Worm (Caenorhabditis elegans) whole organism, L2 larva: ENCODE results near the gene R07E5.4.

ENCODE experiments used
- ama-1 ChIP-seq: fragments of 150-350 bp; optimal IDR thresholded peaks from 2 replicates; lab custom pipeline; 2018; ENCODE audit warnings: inconsistent platforms
- fos-1 ChIP-seq: fragments of 150-350 bp; optimal IDR thresholded peaks from 2 replicates; lab custom pipeline; 2014; ENCODE audit warnings: missing biosample characterization, missing genetic modification characterization
- lin-13 ChIP-seq: fragments of 150-350 bp; optimal IDR thresholded peaks from 2 replicates; lab custom pipeline; 2014; ENCODE audit warnings: missing biosample characterization, missing genetic modification reagents, missing genetic modification characterization
- skn-1 ChIP-seq: sonication (generic microtip); optimal IDR thresholded peaks from 2 replicates; lab custom pipeline; 2017; ENCODE audit warnings: missing biosample characterization, missing genetic modification characterization

DNA sequence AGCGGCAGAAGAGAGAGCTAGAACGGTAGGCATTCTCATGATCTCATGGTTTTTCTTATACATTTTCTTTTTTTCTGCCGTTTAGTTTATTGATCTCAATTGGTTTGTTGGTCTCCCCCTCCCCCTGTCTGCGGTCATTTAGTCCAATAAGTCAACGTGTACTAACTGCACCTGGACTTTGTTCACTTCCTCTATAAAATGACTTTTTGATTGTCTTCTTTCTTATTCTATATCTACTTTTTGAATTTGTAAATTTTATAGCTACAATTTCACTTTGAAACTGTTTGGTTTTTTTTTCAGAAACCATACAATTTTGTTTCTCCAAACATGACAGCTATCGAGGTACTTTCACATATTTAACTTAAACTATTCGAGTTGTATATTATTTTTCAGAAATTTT, 26.9 kb upstream of the R07E5.4 start, which contains the start of gene ckb-2:
- no peak for TF ChIP-seq lin-13 (GFP tag; lab: Kevin White, UChicago)
- no peak for TF ChIP-seq skn-1 (tag; lab: Kevin White, UChicago)
- TF ChIP-seq fos-1, result no peak
- TF ChIP-seq ama-1, result no peak
